Worm (Caenorhabditis elegans) whole organism, young adult: ENCODE data around the gene K10G6.5.
A peak's percentile ranks its signal among the peaks of the same experiment; 100 is the strongest.

Source experiments
- B0261.1 ChIP-seq: sonication (generic microtip); optimal IDR thresholded peaks from 2 replicates; lab custom pipeline; 2016; ENCODE audit warnings: mild to moderate bottlenecking, missing genetic modification characterization, moderate library complexity, missing compliant biosample characterization
- athp-1 ChIP-seq: sonication (generic microtip); optimal IDR thresholded peaks from 2 replicates; lab custom pipeline; 2017; ENCODE audit warnings: mild to moderate bottlenecking, missing genetic modification characterization, missing compliant biosample characterization
- attf-5 ChIP-seq: fragments of 200-800 bp; sonication (Bioruptor generic); optimal IDR thresholded peaks from 2 replicates; lab custom pipeline; 2018; ENCODE audit warnings: mild to moderate bottlenecking, missing genetic modification characterization, missing compliant biosample characterization
- die-1 ChIP-seq: sonication (generic microtip); optimal IDR thresholded peaks from 2 replicates; lab custom pipeline; 2016; ENCODE audit warnings: missing genotype, mild to moderate bottlenecking, missing genetic modification characterization, missing compliant biosample characterization
- egl-18 ChIP-seq: fragments of 200-800 bp; sonication (Bioruptor generic); IDR thresholded peaks from 2 replicates; pipeline ENCODE4 v1.3.6; 2022; ENCODE audit warnings: missing genetic modification reagents, missing genetic modification characterization, missing compliant biosample characterization
- hmg-20 ChIP-seq: fragments of 200-800 bp; sonication (Bioruptor generic); IDR thresholded peaks from 2 replicates; pipeline ENCODE4 v1.3.6; 2022; ENCODE audit warnings: missing genetic modification reagents, missing genetic modification characterization, missing compliant biosample characterization
- nhr-90 ChIP-seq: sonication (generic microtip); optimal IDR thresholded peaks from 2 replicates; lab custom pipeline; 2016; ENCODE audit warnings: missing genotype, mild to moderate bottlenecking, missing genetic modification characterization, missing compliant biosample characterization
- repo-1 ChIP-seq: sonication (generic microtip); optimal IDR thresholded peaks from 2 replicates; lab custom pipeline; 2017; ENCODE audit warnings: mild to moderate bottlenecking, missing genetic modification characterization, missing compliant biosample characterization
- sdz-38 ChIP-seq: sonication (generic microtip); optimal IDR thresholded peaks from 2 replicates; lab custom pipeline; 2016; ENCODE audit warnings: missing genotype, missing genetic modification characterization, missing compliant biosample characterization
- zfh-2 ChIP-seq: fragments of 200-800 bp; sonication (Bioruptor generic); conservative IDR thresholded peaks from 2 replicates; pipeline ENCODE4 v1.3.6; 2022; ENCODE audit warnings: missing genetic modification reagents, missing genetic modification characterization, missing compliant biosample characterization

ce11 chrII:3999537-3999936 lies 12.5 kb downstream of the K10G6.5 start:
- TF ChIP-seq die-1 (tag; lab: Kevin White, UChicago): no peak
- no peak for TF ChIP-seq egl-18 (GFP tag; lab: Robert Waterston, UW)
- no peak for TF ChIP-seq athp-1 (tag; lab: Kevin White, UChicago)
- TF ChIP-seq B0261.1 (tag; lab: Kevin White, UChicago): no peak
- TF ChIP-seq nhr-90: no peak
- no peak for TF ChIP-seq repo-1 (tag; lab: Kevin White, UChicago)
- no peak for TF ChIP-seq hmg-20 (GFP tag; lab: Robert Waterston, UW)
- TF ChIP-seq zfh-2 (GFP tag; lab: Robert Waterston, UW): peak; percentile 74
- TF ChIP-seq sdz-38 (tag; lab: Kevin White, UChicago): no peak
- TF ChIP-seq attf-5 (GFP tag; lab: Kevin White, UChicago): no peak
